Fruit fly (Drosophila melanogaster): Measurements from ENCODE around the gene CG34132.

DNA sequence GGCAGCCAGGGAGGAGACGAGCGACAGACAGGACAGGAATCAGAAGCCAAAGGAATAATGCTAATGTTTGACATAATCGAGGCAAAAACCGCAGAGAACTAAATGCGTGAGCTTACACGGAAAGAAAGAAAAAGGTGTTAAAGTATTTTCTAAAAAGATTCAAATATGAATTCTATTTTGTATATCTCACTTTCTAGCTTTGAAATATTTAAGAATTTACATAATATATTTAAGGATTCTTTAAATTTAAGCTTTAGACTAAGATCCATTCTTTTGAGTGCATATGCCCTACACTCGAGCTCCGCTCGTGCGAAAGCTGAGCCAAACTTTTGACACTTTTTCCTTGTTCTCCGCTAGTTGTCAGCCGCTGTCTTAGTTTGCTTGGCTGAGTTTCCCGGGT lies 45.9 kb downstream of the CG34132 start:
- TF ChIP-seq CG8478 (optimal IDR thresholded peaks at IDR 0.05): no peak
- TF ChIP-seq CTCF (optimal IDR thresholded peaks at IDR 0.05): no peak
